Fruit fly (Drosophila melanogaster): Measurements from ENCODE around the gene dnt.
A peak's percentile ranks its signal among the peaks of the same experiment; 100 is the strongest.

Gene dnt

dm6 chr2L:19377129-19378083 lies 14.4 kb upstream of the dnt start (continued):
- TF ChIP-seq ab (GFP tag; optimal IDR thresholded peaks at IDR 0.05) (no peak), Dek (tag; optimal IDR thresholded peaks at IDR 0.05) (no peak), CG4328 (GFP tag; optimal IDR thresholded peaks at IDR 0.05) (no peak), jing (GFP tag; optimal IDR thresholded peaks at IDR 0.05) (no peak), Side (GFP tag; optimal IDR thresholded peaks at IDR 0.05) (peak; percentile 35), CG31388 (GFP tag; optimal IDR thresholded peaks at IDR 0.05) (no peak), Hsf (GFP tag; optimal IDR thresholded peaks at IDR 0.05) (peak; percentile 39), CG6765 (GFP tag; optimal IDR thresholded peaks at IDR 0.05) (no peak), bigmax (GFP tag; optimal IDR thresholded peaks at IDR 0.05) (no peak), bcd (GFP tag; optimal IDR thresholded peaks at IDR 0.05) (peak; percentile 41), CG16863 (GFP tag; optimal IDR thresholded peaks at IDR 0.05) (peak; percentile 3), pzg (GFP tag; optimal IDR thresholded peaks at IDR 0.05) (no peak), HLH3B (GFP tag; IDR thresholded peaks at IDR 0.05) (peak; percentile 22; the same call in 1 of the 2 replicates), CG17612 (GFP tag; IDR thresholded peaks at IDR 0.05) (no peak), gt (GFP tag; IDR thresholded peaks at IDR 0.05) (0 out of 2 replicates have a peak, but pooled peaks have one; percentile 23), slbo (GFP tag; IDR thresholded peaks at IDR 0.05) (peak; percentile 30; the same call in 1 of the 2 replicates), Xbp1 (GFP tag; optimal IDR thresholded peaks at IDR 0.05) (peak; percentile 30), Dip2 (GFP tag; IDR thresholded peaks at IDR 0.05) (no peak), Adf1 (GFP tag; IDR thresholded peaks at IDR 0.05) (no peak), CG4360 (GFP tag; IDR thresholded peaks at IDR 0.05) (no peak), CG12942 (GFP tag; optimal IDR thresholded peaks at IDR 0.05) (no peak), Xrp1 (GFP tag; IDR thresholded peaks at IDR 0.05) (peak; percentile 81), CG11247 (GFP tag; IDR thresholded peaks at IDR 0.05) (peak; percentile 43; the same call in 1 of the 2 replicates), CG31224 (GFP tag; IDR thresholded peaks at IDR 0.05) (0 out of 2 replicates have a peak, but pooled peaks have one; percentile 7), CHES-1-like (GFP tag; optimal IDR thresholded peaks at IDR 0.05) (no peak), eyg (GFP tag; optimal IDR thresholded peaks at IDR 0.05) (no peak), CG4282 (GFP tag; optimal IDR thresholded peaks at IDR 0.05) (no peak), ATbp (GFP tag; optimal IDR thresholded peaks at IDR 0.05) (no peak), CG3995 (GFP tag; optimal IDR thresholded peaks at IDR 0.05) (no peak), Lim3 (GFP tag; IDR thresholded peaks at IDR 0.05) (no peak), HLH4C (GFP tag; IDR thresholded peaks at IDR 0.05; ENCODE audit: partially characterized antibody) (no peak), Fer3 (tag; optimal IDR thresholded peaks at IDR 0.05) (peak; percentile 23), CG10462 (GFP tag; optimal IDR thresholded peaks at IDR 0.05) (peak; percentile 19), CG3163 (GFP tag; optimal IDR thresholded peaks at IDR 0.05) (no peak), CG5180 (GFP tag; optimal IDR thresholded peaks at IDR 0.05) (peak; percentile 29), oc (tag; optimal IDR thresholded peaks at IDR 0.05) (peak; percentile 7), Stat92E (GFP tag; optimal IDR thresholded peaks at IDR 0.05) (no peak), CG17359 (tag; optimal IDR thresholded peaks at IDR 0.05) (peak; percentile 64), ind (GFP tag; optimal IDR thresholded peaks at IDR 0.05) (peak; percentile 35), lov (optimal IDR thresholded peaks at IDR 0.05) (no peak), lov (GFP tag; IDR thresholded peaks at IDR 0.05) (peak; percentile 82; the same call in 2 of the 3 replicates), sd (tag; optimal IDR thresholded peaks at IDR 0.05) (no peak), Sry-δ (GFP tag; optimal IDR thresholded peaks at IDR 0.05) (no peak), fd3F (GFP tag; optimal IDR thresholded peaks at IDR 0.05) (no peak), CG12659 (GFP tag; optimal IDR thresholded peaks at IDR 0.05) (peak; percentile 31), CG12299 (tag; optimal IDR thresholded peaks at IDR 0.05) (no peak), ham (GFP tag; IDR thresholded peaks at IDR 0.05) (no peak), CG5953 (GFP tag; IDR thresholded peaks at IDR 0.05) (no peak), Vsx1 (GFP tag; optimal IDR thresholded peaks at IDR 0.05) (no peak)

All from whole organism, embryonic.